Fruit fly (Drosophila melanogaster): ENCODE data around the gene Burs.

- TF ChIP-seq CG8478 (optimal IDR thresholded peaks at IDR 0.05): no peak
- no peak for TF ChIP-seq CTCF (optimal IDR thresholded peaks at IDR 0.05)
These were observed 11.0 kb upstream of the Burs start, which contains the start of gene CG42335 for dm6 chr3R:21758145-21758856.
